Fruit fly (Drosophila melanogaster) whole organism, embryonic: ENCODE results near the gene Ire1.

Experiments
- Ada2b ChIP-seq: fragments of 200-800 bp; sonication (Bioruptor generic); IDR thresholded peaks from 2 replicates; pipeline ENCODE4 v1.3.6; 2022; ENCODE audit warnings: missing biosample characterization, missing genetic modification characterization
- CG1024 ChIP-seq: fragments of 200-800 bp; sonication (Bioruptor generic); IDR thresholded peaks from 2 replicates; pipeline ENCODE4 v1.3.6; 2022; ENCODE audit warnings: missing biosample characterization, missing genetic modification characterization
- CG10543 ChIP-seq: fragments of 200-800 bp; sonication (Bioruptor generic); optimal IDR thresholded peaks from 3 replicates; lab custom pipeline; 2017; ENCODE audit warnings: missing biosample characterization, mild to moderate bottlenecking, missing genetic modification characterization, moderate library complexity
- CG11560 ChIP-seq: fragments of 200-800 bp; sonication (Bioruptor generic); IDR thresholded peaks from 3 replicates; pipeline ENCODE4 v1.3.6; 2022; ENCODE audit warnings: missing biosample characterization, missing genetic modification characterization
- CG12219 ChIP-seq: fragments of 200-800 bp; sonication (Bioruptor generic); optimal IDR thresholded peaks from 3 replicates; lab custom pipeline; 2018; ENCODE audit warnings: missing biosample characterization, mild to moderate bottlenecking, missing genetic modification characterization
- CG12236 ChIP-seq: fragments of 200-800 bp; sonication (Bioruptor generic); optimal IDR thresholded peaks from 2 replicates; lab custom pipeline; 2016; ENCODE audit warnings: missing biosample characterization, missing genetic modification characterization
- CG12299 ChIP-seq: fragments of 200-800 bp; sonication (Bioruptor generic); optimal IDR thresholded peaks from 2 replicates; lab custom pipeline; 2018; ENCODE audit warnings: missing biosample characterization, mild to moderate bottlenecking, missing genetic modification characterization
- CG12942 ChIP-seq: fragments of 200-800 bp; sonication (Bioruptor generic); optimal IDR thresholded peaks from 3 replicates; lab custom pipeline; 2016; ENCODE audit warnings: missing biosample characterization, missing genetic modification characterization
- CG15269 ChIP-seq: fragments of 200-800 bp; sonication (Bioruptor generic); optimal IDR thresholded peaks from 2 replicates; lab custom pipeline; 2018; ENCODE audit warnings: missing biosample characterization, mild to moderate bottlenecking, missing genetic modification characterization, moderate library complexity
- CG15696 ChIP-seq: fragments of 200-800 bp; sonication (Bioruptor generic); optimal IDR thresholded peaks from 2 replicates; lab custom pipeline; 2019; ENCODE audit warnings: missing biosample characterization, mild to moderate bottlenecking, missing genetic modification characterization, moderate library complexity
- CG16813 ChIP-seq: fragments of 200-800 bp; sonication (Bioruptor generic); IDR thresholded peaks from 3 replicates; pipeline ENCODE4 v1.3.6; 2022; ENCODE audit warnings: missing biosample characterization, missing genetic modification characterization; ENCODE audit not compliant: partially characterized antibody
- CG17186 ChIP-seq: fragments of 200-800 bp; sonication (Bioruptor generic); optimal IDR thresholded peaks from 3 replicates; lab custom pipeline; 2017; ENCODE audit warnings: missing biosample characterization, missing genetic modification reagents, missing genetic modification characterization
- CG17328 ChIP-seq: fragments of 200-800 bp; sonication (Bioruptor generic); IDR thresholded peaks from 2 replicates; pipeline ENCODE4 v1.3.6; 2022; ENCODE audit warnings: missing biosample characterization, missing genetic modification characterization
- CG3726 ChIP-seq: fragments of 200-800 bp; sonication (Bioruptor generic); IDR thresholded peaks from 3 replicates; pipeline ENCODE4, ENCODE4 v1.3.6; 2022; ENCODE audit warnings: missing biosample characterization, missing genetic modification characterization
- CG5953 ChIP-seq: fragments of 200-800 bp; sonication (Bioruptor generic); IDR thresholded peaks from 2 replicates; pipeline ENCODE4 v1.3.6; 2022; ENCODE audit warnings: missing biosample characterization, missing genetic modification characterization
- CG6791 ChIP-seq: fragments of 200-800 bp; sonication (Bioruptor generic); IDR thresholded peaks from 3 replicates; pipeline ENCODE4 v1.3.6; 2022; ENCODE audit warnings: missing biosample characterization, missing genetic modification characterization; ENCODE audit not compliant: partially characterized antibody
- CG7357 ChIP-seq: fragments of 200-800 bp; sonication (Bioruptor generic); IDR thresholded peaks from 3 replicates; pipeline ENCODE4 v1.3.6; 2022; ENCODE audit warnings: missing biosample characterization, missing genetic modification characterization
- CG7928 ChIP-seq: fragments of 200-800 bp; sonication (Bioruptor generic); optimal IDR thresholded peaks from 2 replicates; lab custom pipeline; 2017; ENCODE audit warnings: missing biosample characterization, mild to moderate bottlenecking, missing genetic modification characterization
- CG8765 ChIP-seq: fragments of 200-800 bp; sonication (Bioruptor generic); IDR thresholded peaks from 2 replicates; pipeline ENCODE4 v1.3.6; 2022; ENCODE audit warnings: missing biosample characterization, missing genetic modification characterization
- CG8924 ChIP-seq: fragments of 200-800 bp; optimal IDR thresholded peaks from 3 replicates; lab custom pipeline; 2019; ENCODE audit warnings: missing biosample characterization, mild to moderate bottlenecking, missing genetic modification characterization, moderate library complexity
- Dek ChIP-seq: fragments of 200-800 bp; sonication (Bioruptor generic); optimal IDR thresholded peaks from 3 replicates; lab custom pipeline; 2019; ENCODE audit warnings: missing biosample characterization, mild to moderate bottlenecking, missing genetic modification characterization, moderate library complexity
- HmgD ChIP-seq: fragments of 200-800 bp; sonication (Bioruptor generic); optimal IDR thresholded peaks from 3 replicates; lab custom pipeline; 2016; ENCODE audit warnings: missing biosample characterization, missing genetic modification characterization
- MESR4 ChIP-seq: fragments of 200-800 bp; sonication (Bioruptor generic); optimal IDR thresholded peaks from 2 replicates; lab custom pipeline; 2018; ENCODE audit warnings: missing biosample characterization, mild to moderate bottlenecking, missing genetic modification characterization, moderate library complexity
- Med ChIP-seq: fragments of 200-800 bp; sonication (Bioruptor generic); peaks from one replicate; lab custom pipeline; 2016; ENCODE audit warnings: missing biosample characterization, missing genetic modification characterization, mild to moderate bottlenecking, inconsistent platforms, moderate library complexity
- Meics ChIP-seq: fragments of 200-800 bp; sonication (Bioruptor generic); optimal IDR thresholded peaks from 2 replicates; lab custom pipeline; 2017; ENCODE audit warnings: missing biosample characterization, mild to moderate bottlenecking, missing genetic modification characterization
- Nf-YA ChIP-seq: fragments of 200-800 bp; sonication (Bioruptor generic); IDR thresholded peaks from 2 replicates; pipeline ENCODE4 v1.3.6; 2022; ENCODE audit warnings: missing biosample characterization, missing genetic modification characterization
- Nf-YC ChIP-seq: fragments of 200-800 bp; optimal IDR thresholded peaks from 3 replicates; lab custom pipeline; 2019; ENCODE audit warnings: missing biosample characterization, mild to moderate bottlenecking, missing genetic modification characterization, moderate library complexity
- Side ChIP-seq: fragments of 200-800 bp; sonication (Bioruptor generic); optimal IDR thresholded peaks from 2 replicates; lab custom pipeline; 2016; ENCODE audit warnings: missing biosample characterization, missing genetic modification characterization
- Vsx1 ChIP-seq: fragments of 200-800 bp; sonication (Bioruptor generic); optimal IDR thresholded peaks from 2 replicates; lab custom pipeline; 2017; ENCODE audit warnings: missing biosample characterization, mild to moderate bottlenecking, missing genetic modification characterization, missing genetic modification reagents
- Xbp1 ChIP-seq: fragments of 200-800 bp; sonication (Bioruptor generic); optimal IDR thresholded peaks from 3 replicates; lab custom pipeline; 2016; ENCODE audit warnings: missing biosample characterization, mild to moderate bottlenecking, missing genetic modification characterization
- Xrp1 ChIP-seq: fragments of 200-800 bp; sonication (Bioruptor generic); IDR thresholded peaks from 2 replicates; pipeline ENCODE4 v1.3.6; 2022; ENCODE audit warnings: missing biosample characterization, missing genetic modification characterization
- ato ChIP-seq: fragments of 200-800 bp; sonication (Bioruptor generic); IDR thresholded peaks from 2 replicates; pipeline ENCODE4 v1.3.6; 2022; ENCODE audit warnings: missing biosample characterization, missing genetic modification characterization; ENCODE audit not compliant: partially characterized antibody
- bab2 ChIP-seq: fragments of 200-800 bp; sonication (Bioruptor generic); optimal IDR thresholded peaks from 2 replicates; lab custom pipeline; 2016; ENCODE audit warnings: missing biosample characterization, missing genetic modification characterization
- br ChIP-seq: fragments of >200 bp; optimal IDR thresholded peaks from 2 replicates; lab custom pipeline; 2017
- cato ChIP-seq: fragments of 200-800 bp; sonication (Bioruptor generic); optimal IDR thresholded peaks from 2 replicates; lab custom pipeline; 2016; ENCODE audit warnings: missing biosample characterization, missing genetic modification characterization, borderline replicate concordance
- chif ChIP-seq, 2 experiments: fragments of 200-800 bp; sonication (Bioruptor generic); optimal IDR thresholded peaks; 3 replicates each; lab custom pipeline; 2016; ENCODE audit warnings: missing biosample characterization in 2 of 2, missing genetic modification characterization in 2 of 2
- exex ChIP-seq: fragments of 200-800 bp; sonication (Bioruptor generic); optimal IDR thresholded peaks from 4 replicates; lab custom pipeline; 2018; ENCODE audit warnings: missing biosample characterization, mild to moderate bottlenecking, missing genetic modification characterization, moderate library complexity
- eyg ChIP-seq: fragments of 200-800 bp; sonication (Bioruptor generic); optimal IDR thresholded peaks from 3 replicates; lab custom pipeline; 2016; ENCODE audit warnings: missing biosample characterization, missing genetic modification characterization
- gcm ChIP-seq: fragments of 200-800 bp; sonication (Bioruptor generic); optimal IDR thresholded peaks from 2 replicates; lab custom pipeline; 2019; ENCODE audit warnings: missing biosample characterization, mild to moderate bottlenecking, missing genetic modification characterization, moderate library complexity
- gfzf ChIP-seq: fragments of 200-800 bp; sonication (Bioruptor generic); optimal IDR thresholded peaks from 2 replicates; lab custom pipeline; 2016; ENCODE audit warnings: missing biosample characterization, mild to moderate bottlenecking, missing genetic modification characterization, moderate library complexity
- hth ChIP-seq: fragments of >200 bp; optimal IDR thresholded peaks from 2 replicates; lab custom pipeline; 2017; ENCODE audit warnings: inconsistent platforms
- jing ChIP-seq: fragments of 200-800 bp; sonication (Bioruptor generic); optimal IDR thresholded peaks from 2 replicates; lab custom pipeline; 2018; ENCODE audit warnings: missing biosample characterization, mild to moderate bottlenecking, missing genetic modification characterization
- klu ChIP-seq: fragments of 200-800 bp; sonication (Bioruptor generic); IDR thresholded peaks from 2 replicates; pipeline ENCODE4 v1.3.6; 2022; ENCODE audit warnings: missing biosample characterization, missing genetic modification characterization
- lab ChIP-seq: fragments of 200-800 bp; sonication (Bioruptor generic); optimal IDR thresholded peaks from 3 replicates; lab custom pipeline; 2017; ENCODE audit warnings: missing biosample characterization, missing genetic modification characterization, mild to moderate bottlenecking, moderate library complexity, missing genetic modification reagents
- odd ChIP-seq: fragments of 200-800 bp; sonication (Bioruptor generic); optimal IDR thresholded peaks from 2 replicates; lab custom pipeline; 2017; ENCODE audit warnings: missing biosample characterization, mild to moderate bottlenecking, missing genetic modification characterization
- p53 ChIP-seq: fragments of 200-800 bp; sonication (Bioruptor generic); optimal IDR thresholded peaks from 2 replicates; lab custom pipeline; 2016; ENCODE audit warnings: missing biosample characterization, missing genetic modification characterization
- pum ChIP-seq: fragments of 200-800 bp; sonication (Bioruptor generic); optimal IDR thresholded peaks from 2 replicates; lab custom pipeline; 2016; ENCODE audit warnings: missing biosample characterization, missing genetic modification characterization
- repo ChIP-seq: fragments of 200-800 bp; sonication (Bioruptor generic); optimal IDR thresholded peaks from 2 replicates; lab custom pipeline; 2016; ENCODE audit warnings: missing biosample characterization, missing genetic modification characterization
- sisA ChIP-seq: fragments of 200-800 bp; sonication (Bioruptor generic); IDR thresholded peaks from 2 replicates; pipeline ENCODE4 v1.3.6; 2022; ENCODE audit warnings: missing biosample characterization, missing genetic modification characterization
- zf30C ChIP-seq: fragments of 200-800 bp; sonication (Bioruptor generic); optimal IDR thresholded peaks from 3 replicates; lab custom pipeline; 2018; ENCODE audit warnings: missing biosample characterization, mild to moderate bottlenecking, missing genetic modification characterization
- zfh2 ChIP-seq: fragments of 200-800 bp; sonication (Bioruptor generic); optimal IDR thresholded peaks from 2 replicates; lab custom pipeline; 2016; ENCODE audit warnings: missing biosample characterization, missing genetic modification characterization

Ire1 gene

DNA sequence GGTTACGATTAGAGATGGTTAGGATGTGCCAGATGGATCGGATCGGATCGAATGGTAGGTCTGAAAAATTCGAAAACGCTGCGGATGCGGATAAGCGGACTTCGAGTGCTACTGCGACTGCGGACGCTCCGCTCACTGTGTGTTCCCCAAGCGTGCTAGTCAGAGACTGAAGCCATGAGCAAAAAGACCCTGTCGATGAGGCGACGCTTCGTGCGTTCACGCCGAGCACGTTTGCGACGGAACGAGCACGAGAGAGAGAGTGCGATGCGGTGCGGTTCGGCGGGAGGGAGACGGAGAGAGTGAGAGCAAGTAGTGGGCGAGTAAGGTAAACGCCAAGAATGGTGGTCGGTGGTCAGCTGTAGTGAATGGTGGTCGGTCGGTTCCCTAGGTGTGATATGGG is 24.4 kb downstream of the Ire1 start, which contains the start of gene bnl (continued):
- no peak for TF ChIP-seq br (lab: Kevin White, UChicago)
- TF ChIP-seq lab = peak; percentile 75
- TF ChIP-seq CG7357 (GFP tag; lab: Robert Waterston, UW) = 0 out of 3 replicates have a peak, but pooled peaks have one; percentile 20
- 0 out of 2 replicates have a peak, but pooled peaks have one; percentile 19 for TF ChIP-seq CG8765 (GFP tag; lab: Robert Waterston, UW)
- peak; percentile 44 for TF ChIP-seq Meics (GFP tag; lab: Kevin White, UChicago)
- no peak for TF ChIP-seq zfh2 (GFP tag; lab: Kevin White, UChicago)
- TF ChIP-seq Ada2b (GFP tag; lab: Robert Waterston, UW) = 0 out of 2 replicates have a peak, but pooled peaks have one; percentile 18
- no peak for TF ChIP-seq CG7928
- no peak for TF ChIP-seq CG11560 (tag; lab: Robert Waterston, UW)
- peak; percentile 1 to 3 for TF ChIP-seq chif (GFP tag; optimal IDR thresholded peaks at IDR 0.05; lab: Kevin White, UChicago)
- TF ChIP-seq gcm (GFP tag; lab: Kevin White, UChicago) = peak; percentile 77
- peak; percentile 49 for TF ChIP-seq CG12299 (tag; lab: Kevin White, UChicago)
- TF ChIP-seq CG12219 = peak; percentile 52
- TF ChIP-seq CG3726 (GFP tag; lab: Robert Waterston, UW) = 0 out of 3 replicates have a peak, but pooled peaks have one; percentile 7
- peak; percentile 69 for TF ChIP-seq CG10543 (GFP tag; lab: Kevin White, UChicago)
- peak; percentile 64 for TF ChIP-seq odd (GFP tag; lab: Kevin White, UChicago)
- no peak for TF ChIP-seq bab2
- peak; percentile 57; the same call in 1 of the 2 replicates for TF ChIP-seq klu
- peak; percentile 94 for TF ChIP-seq Med
- TF ChIP-seq Side (GFP tag; lab: Kevin White, UChicago) = peak; percentile 56
- TF ChIP-seq sisA (GFP tag; lab: Robert Waterston, UW) = no peak
- TF ChIP-seq CG8924 (tag; lab: Kevin White, UChicago) = peak; percentile 63
- peak; percentile 29 for TF ChIP-seq exex
- no peak for TF ChIP-seq CG17186
- peak; percentile 64 for TF ChIP-seq Nf-YC (tag; lab: Kevin White, UChicago)
- peak; percentile 16 for TF ChIP-seq Xbp1 (GFP tag; lab: Kevin White, UChicago)
- TF ChIP-seq CG12942 (GFP tag; lab: Kevin White, UChicago) = no peak
- no peak for TF ChIP-seq cato (GFP tag; lab: Kevin White, UChicago)
- TF ChIP-seq Vsx1 (GFP tag; lab: Kevin White, UChicago) = peak; percentile 24
- peak; percentile 73 for TF ChIP-seq CG6791 (GFP tag; lab: Robert Waterston, UW)
- peak; percentile 69 for TF ChIP-seq jing (GFP tag; lab: Kevin White, UChicago)
- no peak for TF ChIP-seq p53
- no peak for TF ChIP-seq CG15696
- TF ChIP-seq CG12236 (GFP tag; lab: Kevin White, UChicago) = no peak
- TF ChIP-seq Dek (tag; lab: Kevin White, UChicago) = peak; percentile 18
- TF ChIP-seq hth (lab: Kevin White, UChicago) = no peak
- TF ChIP-seq CG1024 (GFP tag; lab: Robert Waterston, UW) = no peak
- TF ChIP-seq Nf-YA (GFP tag; lab: Robert Waterston, UW) = 0 out of 2 replicates have a peak, but pooled peaks have one; percentile 31
- no peak for TF ChIP-seq pum (GFP tag; lab: Kevin White, UChicago)
- TF ChIP-seq MESR4 (GFP tag; lab: Kevin White, UChicago) = peak; percentile 40
- peak; percentile 45; the same call in 2 of the 3 replicates for TF ChIP-seq CG16813
- TF ChIP-seq CG15269 (tag; lab: Kevin White, UChicago) = peak; percentile 48
- no peak for TF ChIP-seq gfzf (GFP tag; lab: Kevin White, UChicago)
- TF ChIP-seq HmgD (GFP tag; lab: Kevin White, UChicago) = peak; percentile 67
- peak; percentile 34 for TF ChIP-seq eyg (GFP tag; lab: Kevin White, UChicago)
- TF ChIP-seq CG17328 (GFP tag; lab: Robert Waterston, UW) = peak; percentile 61
- no peak for TF ChIP-seq zf30C (GFP tag; lab: Kevin White, UChicago)
- TF ChIP-seq ato (GFP tag; lab: Robert Waterston, UW) = no peak
- TF ChIP-seq CG5953 (GFP tag; lab: Robert Waterston, UW) = no peak; the same call in 1 of the 2 replicates
- peak; percentile 44 for TF ChIP-seq repo (GFP tag; lab: Kevin White, UChicago)
- TF ChIP-seq Xrp1 (GFP tag; lab: Robert Waterston, UW) = peak; percentile 33; the same call in 1 of the 2 replicates
